Worm (Caenorhabditis elegans) whole organism, L3 larva: ENCODE data around the gene ZK112.4.
A peak's percentile ranks its signal among the peaks of the same experiment; 100 is the strongest.

Source experiments
- R02D3.7 ChIP-seq: fragments of 150-350 bp; optimal IDR thresholded peaks from 2 replicates; lab custom pipeline; 2014; ENCODE audit warnings: missing biosample characterization, missing genetic modification characterization
- ZK546.5 ChIP-seq: sonication (generic microtip); optimal IDR thresholded peaks from 2 replicates; lab custom pipeline; 2017; ENCODE audit warnings: missing biosample characterization, missing genetic modification characterization
- aly-2 ChIP-seq: fragments of 150-350 bp; optimal IDR thresholded peaks from 2 replicates; lab custom pipeline; 2014; ENCODE audit warnings: missing biosample characterization, missing genetic modification characterization
- ama-1 ChIP-seq: fragments of 150-350 bp; optimal IDR thresholded peaks from 2 replicates; lab custom pipeline; 2018
- ceh-16 ChIP-seq: sonication (generic microtip); optimal IDR thresholded peaks from 2 replicates; lab custom pipeline; 2017; ENCODE audit warnings: missing biosample characterization, missing genetic modification characterization
- ceh-28 ChIP-seq: fragments of 150-350 bp; optimal IDR thresholded peaks from 2 replicates; lab custom pipeline; 2014; ENCODE audit warnings: missing biosample characterization, missing genetic modification reagents, missing genetic modification characterization
- ceh-82 ChIP-seq: fragments of 150-350 bp; optimal IDR thresholded peaks from 2 replicates; lab custom pipeline; 2014; ENCODE audit warnings: missing biosample characterization, missing genetic modification characterization
- ceh-9 ChIP-seq: sonication (generic microtip); optimal IDR thresholded peaks from 2 replicates; lab custom pipeline; 2018; ENCODE audit warnings: missing biosample characterization, missing genetic modification characterization
- daf-12 ChIP-seq: fragments of 150-350 bp; optimal IDR thresholded peaks from 2 replicates; lab custom pipeline; 2014; ENCODE audit warnings: missing biosample characterization, missing genetic modification reagents, missing genetic modification characterization
- egl-27 ChIP-seq: sonication (generic microtip); optimal IDR thresholded peaks from 4 replicates; lab custom pipeline; 2017; ENCODE audit warnings: missing biosample characterization, missing genetic modification reagents, missing genetic modification characterization
- egl-5 ChIP-seq: fragments of 150-350 bp; optimal IDR thresholded peaks from 2 replicates; lab custom pipeline; 2017; ENCODE audit warnings: missing biosample characterization, missing genetic modification reagents, missing genetic modification characterization, inconsistent platforms
- elt-1 ChIP-seq: fragments of 150-350 bp; optimal IDR thresholded peaks from 2 replicates; lab custom pipeline; 2014; ENCODE audit warnings: missing biosample characterization, missing genetic modification characterization
- elt-2 ChIP-seq: sonication (generic microtip); optimal IDR thresholded peaks from 2 replicates; lab custom pipeline; 2016; ENCODE audit warnings: missing genetic modification reagents, mild to moderate bottlenecking, missing genetic modification characterization, missing compliant biosample characterization
- elt-3 ChIP-seq, 3 experiments: fragments of 150-350 bp in 1 of 3; sonication (generic microtip) in 2 of 3; optimal IDR thresholded peaks; 2 replicates in 2 of 3; 4 replicates in 1 of 3; lab custom pipeline; 2014 to 2017; ENCODE audit warnings: missing biosample characterization in 3 of 3, missing genetic modification characterization in 3 of 3
- eor-1 ChIP-seq, 2 experiments: fragments of 150-350 bp; optimal IDR thresholded peaks; 2 replicates each; lab custom pipeline; 2014 to 2018; ENCODE audit warnings: missing biosample characterization in 2 of 2, missing genetic modification characterization in 2 of 2
- fkh-10 ChIP-seq: sonication (generic microtip); optimal IDR thresholded peaks from 2 replicates; lab custom pipeline; 2017; ENCODE audit warnings: missing biosample characterization, missing genetic modification reagents, missing genetic modification characterization
- fos-1 ChIP-seq: fragments of 150-350 bp; optimal IDR thresholded peaks from 2 replicates; lab custom pipeline; 2014; ENCODE audit warnings: missing biosample characterization, missing genetic modification characterization
- hmg-11 ChIP-seq: sonication (generic microtip); optimal IDR thresholded peaks from 2 replicates; lab custom pipeline; 2016; ENCODE audit warnings: missing genetic modification characterization, missing compliant biosample characterization
- jun-1 ChIP-seq: fragments of 150-350 bp; optimal IDR thresholded peaks from 2 replicates; lab custom pipeline; 2014; ENCODE audit warnings: missing biosample characterization, missing genetic modification reagents, missing genetic modification characterization
- lin-15B ChIP-seq: fragments of 150-350 bp; optimal IDR thresholded peaks from 2 replicates; lab custom pipeline; 2014; ENCODE audit warnings: missing biosample characterization, missing genetic modification characterization
- lin-39 ChIP-seq: fragments of 150-350 bp; optimal IDR thresholded peaks from 2 replicates; lab custom pipeline; 2018; ENCODE audit warnings: missing biosample characterization, missing genetic modification reagents, missing genetic modification characterization
- lsy-12 ChIP-seq: sonication (generic microtip); optimal IDR thresholded peaks from 2 replicates; lab custom pipeline; 2016; ENCODE audit warnings: mild to moderate bottlenecking, missing genetic modification characterization, missing compliant biosample characterization
- mdl-1 ChIP-seq: fragments of 150-350 bp; optimal IDR thresholded peaks from 2 replicates; lab custom pipeline; 2014; ENCODE audit warnings: missing biosample characterization, missing genetic modification characterization
- mml-1 ChIP-seq: fragments of 150-350 bp; sonication (generic microtip); optimal IDR thresholded peaks from 3 replicates; lab custom pipeline; 2014; ENCODE audit warnings: missing biosample characterization, missing genetic modification characterization
- nfya-1 ChIP-seq: sonication (generic microtip); optimal IDR thresholded peaks from 2 replicates; lab custom pipeline; 2017; ENCODE audit warnings: missing genetic modification characterization, mild to moderate bottlenecking, missing compliant biosample characterization, antibody characterized with exemption, moderate library complexity; ENCODE audit not compliant: insufficient read depth
- nhr-12 ChIP-seq: fragments of 150-350 bp; optimal IDR thresholded peaks from 2 replicates; lab custom pipeline; 2014; ENCODE audit warnings: missing biosample characterization, missing genetic modification characterization
- nhr-23 ChIP-seq: fragments of 150-350 bp; optimal IDR thresholded peaks from 2 replicates; lab custom pipeline; 2014; ENCODE audit warnings: missing biosample characterization, missing genetic modification reagents, missing genetic modification characterization
- nhr-237 ChIP-seq: fragments of 150-350 bp; optimal IDR thresholded peaks from 2 replicates; lab custom pipeline; 2014; ENCODE audit warnings: missing biosample characterization, missing genetic modification characterization
- nhr-25 ChIP-seq: sonication (generic microtip); optimal IDR thresholded peaks from 2 replicates; lab custom pipeline; 2017; ENCODE audit warnings: missing biosample characterization, missing genetic modification characterization
- nhr-28 ChIP-seq: fragments of 150-350 bp; optimal IDR thresholded peaks from 2 replicates; lab custom pipeline; 2014; ENCODE audit warnings: missing biosample characterization, missing genetic modification characterization
- nhr-43 ChIP-seq: sonication (generic microtip); optimal IDR thresholded peaks from 2 replicates; lab custom pipeline; 2016; ENCODE audit warnings: mild to moderate bottlenecking, missing genetic modification characterization, missing compliant biosample characterization; ENCODE audit not compliant: poor library complexity, severe bottlenecking
- nhr-67 ChIP-seq: fragments of 150-350 bp; optimal IDR thresholded peaks from 2 replicates; lab custom pipeline; 2014; ENCODE audit warnings: missing biosample characterization, missing genetic modification characterization
- nhr-76 ChIP-seq: fragments of 150-350 bp; sonication (generic microtip); optimal IDR thresholded peaks from 5 replicates; lab custom pipeline; 2014; ENCODE audit warnings: missing biosample characterization, missing genetic modification characterization
- nhr-77 ChIP-seq: fragments of 150-350 bp; optimal IDR thresholded peaks from 2 replicates; lab custom pipeline; 2014; ENCODE audit warnings: missing biosample characterization, missing genetic modification characterization
- pha-4 ChIP-seq: fragments of 150-350 bp; optimal IDR thresholded peaks from 2 replicates; lab custom pipeline; 2014; ENCODE audit warnings: missing biosample characterization, missing genetic modification reagents, missing genetic modification characterization
- pqm-1 ChIP-seq: fragments of 150-350 bp; optimal IDR thresholded peaks from 2 replicates; lab custom pipeline; 2017; ENCODE audit warnings: missing biosample characterization, missing genetic modification characterization, inconsistent platforms
- sea-2 ChIP-seq: fragments of 150-350 bp; sonication (generic microtip); optimal IDR thresholded peaks from 4 replicates; lab custom pipeline; 2014; ENCODE audit warnings: missing biosample characterization, missing genetic modification reagents, missing genetic modification characterization
- skn-1 ChIP-seq: fragments of 150-350 bp; optimal IDR thresholded peaks from 2 replicates; lab custom pipeline; 2014; ENCODE audit warnings: missing biosample characterization, missing genetic modification characterization
- snpc-4 ChIP-seq: fragments of 150-350 bp; optimal IDR thresholded peaks from 2 replicates; lab custom pipeline; 2014; ENCODE audit warnings: missing biosample characterization, missing genetic modification characterization
- unc-39 ChIP-seq: sonication (generic microtip); optimal IDR thresholded peaks from 4 replicates; lab custom pipeline; 2017; ENCODE audit warnings: missing biosample characterization, missing genetic modification characterization
- unc-62 ChIP-seq: fragments of 150-350 bp; sonication (generic microtip); optimal IDR thresholded peaks from 4 replicates; lab custom pipeline; 2014; ENCODE audit warnings: missing biosample characterization, missing genetic modification reagents, missing genetic modification characterization
- ztf-11 ChIP-seq: fragments of 150-350 bp; optimal IDR thresholded peaks from 2 replicates; lab custom pipeline; 2014; ENCODE audit warnings: missing biosample characterization, missing genetic modification characterization

ZK112.4 gene

DNA sequence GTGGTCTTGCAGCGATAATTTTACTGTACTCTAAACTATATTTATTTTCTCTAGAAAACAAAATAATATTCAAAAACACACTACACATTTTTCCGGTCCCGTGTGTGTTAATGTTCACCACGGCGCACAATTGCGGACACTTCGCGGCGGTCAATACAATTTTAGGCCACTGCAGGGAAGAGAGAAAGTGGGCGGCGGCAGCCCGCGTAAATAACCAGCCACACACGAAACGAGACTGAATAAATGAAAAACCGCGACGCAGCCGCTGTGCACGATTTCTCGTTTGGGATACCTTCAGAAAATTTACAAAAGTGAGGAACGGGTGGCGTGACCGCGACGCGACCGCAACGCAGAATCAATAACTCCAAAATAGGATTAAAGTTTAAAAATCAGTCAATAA lies 18.9 kb downstream of the ZK112.4 start:
- TF ChIP-seq jun-1 (tag; lab: Kevin White, UChicago) (no peak), nhr-25 (tag; lab: Kevin White, UChicago) (peak; percentile 55), lin-15B (tag; lab: Kevin White, UChicago) (peak; percentile 70), ceh-9 (no peak), nfya-1 (tag; lab: Kevin White, UChicago) (peak; percentile 85), ceh-28 (tag; lab: Kevin White, UChicago) (no peak), pha-4 (tag; lab: Kevin White, UChicago) (peak; percentile 61), egl-5 (tag; lab: Kevin White, UChicago) (peak; percentile 16), daf-12 (no peak), nhr-23 (peak; percentile 5), nhr-76 (tag; lab: Kevin White, UChicago) (no peak), egl-27 (tag; lab: Kevin White, UChicago) (no peak), unc-39 (tag; lab: Kevin White, UChicago) (no peak), lin-39 (tag; lab: Kevin White, UChicago) (peak; percentile 11), fos-1 (tag; lab: Kevin White, UChicago) (no peak), ZK546.5 (tag; lab: Kevin White, UChicago) (no peak), snpc-4 (peak; percentile 36), hmg-11 (tag; lab: Kevin White, UChicago) (peak; percentile 75)

DNA sequence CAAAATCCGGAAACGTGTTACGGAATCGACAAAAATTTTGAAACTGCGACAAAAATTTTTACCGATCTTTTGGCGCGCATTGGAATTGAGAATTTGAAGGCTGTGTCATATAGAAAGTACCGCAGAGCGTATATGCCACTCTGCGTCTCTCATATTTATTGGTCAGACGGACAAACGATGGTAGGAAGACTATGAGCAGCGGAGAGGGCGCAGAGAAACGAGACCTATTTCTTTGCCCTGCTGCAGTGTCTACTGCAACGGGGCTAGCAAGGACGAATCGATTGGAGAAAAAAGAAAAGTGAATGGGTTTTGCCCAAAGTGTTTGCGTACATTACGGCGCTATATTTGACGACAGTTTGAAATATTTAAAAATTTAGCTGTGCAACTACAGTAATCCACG lies 19.7 kb downstream of the ZK112.4 start:
- TF ChIP-seq lin-39 (tag; lab: Kevin White, UChicago) (peak; percentile 82), ztf-11 (tag; lab: Kevin White, UChicago) (no peak), skn-1 (no peak), nhr-76 (tag; lab: Kevin White, UChicago) (no peak), R02D3.7 (tag; lab: Kevin White, UChicago) (peak; percentile 59), elt-2 (tag; lab: Kevin White, UChicago) (peak; percentile 47), nfya-1 (tag; lab: Kevin White, UChicago) (peak; percentile 88), pqm-1 (tag; lab: Kevin White, UChicago) (peak; percentile 47), aly-2 (tag; lab: Kevin White, UChicago) (no peak), sea-2 (GFP tag; lab: Kevin White, UChicago) (no peak), nhr-25 (tag; lab: Kevin White, UChicago) (peak; percentile 92), lsy-12 (peak; percentile 73), snpc-4 (no peak), nhr-23 (peak; percentile 76), ceh-28 (tag; lab: Kevin White, UChicago) (peak; percentile 78), pha-4 (tag; lab: Kevin White, UChicago) (peak; percentile 94), mml-1 (no peak), elt-3 (tag; optimal IDR thresholded peaks at IDR 0.05; lab: Kevin White, UChicago) (no peak), hmg-11 (tag; lab: Kevin White, UChicago) (peak; percentile 82), nhr-12 (no peak), lin-15B (tag; lab: Kevin White, UChicago) (peak; percentile 86), egl-5 (tag; lab: Kevin White, UChicago) (peak; percentile 90), ama-1 (peak; percentile 64), jun-1 (tag; lab: Kevin White, UChicago) (peak; percentile 53), mdl-1 (tag; lab: Kevin White, UChicago) (no peak)

DNA sequence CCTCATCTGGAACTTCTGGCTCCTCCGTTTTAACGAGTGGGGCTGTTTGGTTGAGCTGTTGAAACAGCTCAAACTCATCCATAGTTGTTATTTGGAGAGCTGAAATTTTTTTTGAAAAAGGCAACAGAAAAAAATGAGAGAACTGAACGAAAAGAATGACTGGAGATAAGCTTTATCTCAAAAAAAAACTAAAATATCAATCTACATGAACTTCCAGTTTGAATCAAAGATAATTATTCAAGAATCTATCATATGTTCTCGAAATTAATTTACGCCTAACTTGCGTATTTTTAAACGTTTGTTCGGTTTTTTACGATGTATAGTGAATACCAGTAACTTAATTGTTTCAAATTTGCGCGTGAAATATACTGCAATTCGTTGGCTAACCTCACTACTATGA lies 20.4 kb downstream of the ZK112.4 start, which contains the start of gene lin-13:
lin-13 (minus strand) TSS at position 101 of the 400 bp plus-strand sequence.
- TF ChIP-seq ztf-11 (tag; lab: Kevin White, UChicago) (no peak), nhr-43 (tag; lab: Kevin White, UChicago) (no peak), egl-27 (tag; lab: Kevin White, UChicago) (no peak), sea-2 (GFP tag; lab: Kevin White, UChicago) (no peak), ceh-16 (tag; lab: Kevin White, UChicago) (no peak), eor-1 (tag; optimal IDR thresholded peaks at IDR 0.05; lab: Kevin White, UChicago) (no peak), unc-62 (GFP tag; lab: Kevin White, UChicago) (no peak), R02D3.7 (tag; lab: Kevin White, UChicago) (no peak)

- TF ChIP-seq daf-12 (no peak), lsy-12 (no peak), ZK546.5 (tag; lab: Kevin White, UChicago) (no peak), egl-27 (tag; lab: Kevin White, UChicago) (no peak), ama-1 (no peak), pqm-1 (tag; lab: Kevin White, UChicago) (no peak), skn-1 (no peak), nhr-76 (tag; lab: Kevin White, UChicago) (no peak), mdl-1 (tag; lab: Kevin White, UChicago) (no peak), elt-1 (tag; lab: Kevin White, UChicago) (no peak), nhr-67 (tag; lab: Kevin White, UChicago) (no peak), fkh-10 (no peak), elt-2 (tag; lab: Kevin White, UChicago) (no peak), mml-1 (no peak), nhr-28 (tag; lab: Kevin White, UChicago) (no peak), ceh-82 (tag; lab: Kevin White, UChicago) (no peak), ztf-11 (tag; lab: Kevin White, UChicago) (no peak), egl-5 (tag; lab: Kevin White, UChicago) (no peak), nhr-237 (no peak), nhr-77 (tag; lab: Kevin White, UChicago) (no peak)
Measured at ce11 chrIII:7703474-7703873, 26.3 kb downstream of the ZK112.4 start.
